Fruit fly (Drosophila melanogaster) whole organism, embryonic: Measurements from ENCODE around the gene Patr-1.
A peak's percentile ranks its signal among the peaks of the same experiment; 100 is the strongest.

Experiments
- Atf-2 ChIP-seq: fragments of 200-800 bp; sonication (Bioruptor generic); optimal IDR thresholded peaks from 2 replicates; lab custom pipeline; 2016; ENCODE audit warnings: missing biosample characterization, missing genetic modification characterization
- B-H1 ChIP-seq: fragments of 200-800 bp; sonication (Bioruptor generic); IDR thresholded peaks from 3 replicates; pipeline ENCODE4 v1.3.6; 2022; ENCODE audit warnings: missing biosample characterization, missing genetic modification characterization
- Bteb2 ChIP-seq: fragments of 200-800 bp; sonication (Bioruptor generic); optimal IDR thresholded peaks from 2 replicates; lab custom pipeline; 2016; ENCODE audit warnings: missing biosample characterization, missing genetic modification characterization
- CG10147 ChIP-seq: fragments of 200-800 bp; sonication (Bioruptor generic); optimal IDR thresholded peaks from 2 replicates; lab custom pipeline; 2019; ENCODE audit warnings: missing biosample characterization, mild to moderate bottlenecking, missing genetic modification characterization, moderate library complexity
- CG16863 ChIP-seq: fragments of 200-800 bp; sonication (Bioruptor generic); optimal IDR thresholded peaks from 3 replicates; lab custom pipeline; 2016; ENCODE audit warnings: missing biosample characterization, missing genetic modification characterization
- CG17328 ChIP-seq: fragments of 200-800 bp; sonication (Bioruptor generic); IDR thresholded peaks from 2 replicates; pipeline ENCODE4 v1.3.6; 2022; ENCODE audit warnings: missing biosample characterization, missing genetic modification characterization
- CG17359 ChIP-seq: fragments of 200-800 bp; sonication (Bioruptor generic); optimal IDR thresholded peaks from 3 replicates; lab custom pipeline; 2018; ENCODE audit warnings: missing biosample characterization, mild to moderate bottlenecking, missing genetic modification characterization, moderate library complexity
- CG17568 ChIP-seq: fragments of 200-800 bp; sonication (Bioruptor generic); optimal IDR thresholded peaks from 2 replicates; lab custom pipeline; 2018; ENCODE audit warnings: missing biosample characterization, mild to moderate bottlenecking, missing genetic modification characterization, moderate library complexity
- CG2875 ChIP-seq: fragments of 200-800 bp; sonication (Bioruptor generic); optimal IDR thresholded peaks from 2 replicates; lab custom pipeline; 2017; ENCODE audit warnings: missing biosample characterization, mild to moderate bottlenecking, missing genetic modification characterization, missing genetic modification reagents
- CG30403 ChIP-seq: fragments of 200-800 bp; sonication (Bioruptor generic); optimal IDR thresholded peaks from 3 replicates; lab custom pipeline; 2016; ENCODE audit warnings: missing biosample characterization, missing genetic modification characterization
- CG33557 ChIP-seq: fragments of 200-800 bp; sonication (Bioruptor generic); optimal IDR thresholded peaks from 2 replicates; lab custom pipeline; 2019; ENCODE audit warnings: missing biosample characterization, mild to moderate bottlenecking, missing genetic modification characterization, moderate library complexity
- CG4424 ChIP-seq: fragments of 200-800 bp; sonication (Bioruptor generic); optimal IDR thresholded peaks from 3 replicates; lab custom pipeline; 2016; ENCODE audit warnings: missing biosample characterization, missing genetic modification characterization
- CG6791 ChIP-seq: fragments of 200-800 bp; sonication (Bioruptor generic); IDR thresholded peaks from 3 replicates; pipeline ENCODE4 v1.3.6; 2022; ENCODE audit warnings: missing biosample characterization, missing genetic modification characterization; ENCODE audit not compliant: partially characterized antibody
- CG7556 ChIP-seq: fragments of 200-800 bp; sonication (Bioruptor generic); optimal IDR thresholded peaks from 2 replicates; lab custom pipeline; 2017; ENCODE audit warnings: missing biosample characterization, mild to moderate bottlenecking, missing genetic modification characterization
- CG7839 ChIP-seq: fragments of 200-800 bp; sonication (Bioruptor generic); optimal IDR thresholded peaks from 3 replicates; lab custom pipeline; 2018; ENCODE audit warnings: missing biosample characterization, mild to moderate bottlenecking, missing genetic modification characterization, moderate library complexity
- CG7987 ChIP-seq: fragments of 200-800 bp; sonication (Bioruptor generic); optimal IDR thresholded peaks from 2 replicates; lab custom pipeline; 2018; ENCODE audit warnings: missing biosample characterization, mild to moderate bottlenecking, missing genetic modification characterization, moderate library complexity
- CG9932 ChIP-seq: fragments of 200-800 bp; sonication (Bioruptor generic); IDR thresholded peaks from 2 replicates; pipeline ENCODE4 v1.3.6; 2022; ENCODE audit warnings: missing biosample characterization, missing genetic modification characterization
- Deaf1 ChIP-seq: fragments of 200-800 bp; optimal IDR thresholded peaks from 3 replicates; lab custom pipeline; 2019; ENCODE audit warnings: missing biosample characterization, mild to moderate bottlenecking, missing genetic modification characterization, moderate library complexity
- E2f2 ChIP-seq: fragments of 200-800 bp; sonication (Bioruptor generic); IDR thresholded peaks from 2 replicates; pipeline ENCODE4 v1.3.6; 2022; ENCODE audit warnings: missing biosample characterization, missing genetic modification characterization
- Fer2 ChIP-seq: fragments of 200-800 bp; sonication (Bioruptor generic); optimal IDR thresholded peaks from 2 replicates; lab custom pipeline; 2018; ENCODE audit warnings: missing biosample characterization, mild to moderate bottlenecking, missing genetic modification characterization, moderate library complexity
- HLH4C ChIP-seq: fragments of 200-800 bp; sonication (Bioruptor generic); IDR thresholded peaks from 3 replicates; pipeline ENCODE4 v1.3.6; 2022; ENCODE audit warnings: missing biosample characterization, missing genetic modification characterization; ENCODE audit not compliant: partially characterized antibody
- HLH54F ChIP-seq: fragments of 200-800 bp; sonication (Bioruptor generic); optimal IDR thresholded peaks from 3 replicates; lab custom pipeline; 2016; ENCODE audit warnings: missing biosample characterization, missing genetic modification characterization
- Mrtf ChIP-seq: fragments of 200-800 bp; sonication (Bioruptor generic); IDR thresholded peaks from 3 replicates; pipeline ENCODE4 v1.3.6; 2022; ENCODE audit warnings: missing biosample characterization, missing genetic modification characterization
- Myb ChIP-seq: fragments of 200-800 bp; sonication (Bioruptor generic); optimal IDR thresholded peaks from 2 replicates; lab custom pipeline; 2016; ENCODE audit warnings: missing biosample characterization, missing genetic modification characterization
- NC2β ChIP-seq: fragments of 200-800 bp; sonication (Bioruptor generic); optimal IDR thresholded peaks from 2 replicates; lab custom pipeline; 2016; ENCODE audit warnings: missing biosample characterization, missing genetic modification characterization
- Oli ChIP-seq: fragments of 200-800 bp; sonication (Bioruptor generic); optimal IDR thresholded peaks from 2 replicates; lab custom pipeline; 2018; ENCODE audit warnings: missing biosample characterization, mild to moderate bottlenecking, missing genetic modification characterization, moderate library complexity
- Pdp1 ChIP-seq, 2 experiments: fragments of 200-800 bp; sonication (Bioruptor generic); optimal IDR thresholded peaks; 3 replicates each; lab custom pipeline; 2016; ENCODE audit warnings: missing biosample characterization in 2 of 2, missing genetic modification characterization in 2 of 2, mild to moderate bottlenecking in 1 of 2, moderate library complexity in 1 of 2
- Ravus ChIP-seq: fragments of 200-800 bp; sonication (Bioruptor generic); IDR thresholded peaks from 2 replicates; pipeline ENCODE4 v1.3.6; 2022; ENCODE audit warnings: missing biosample characterization, missing genetic modification characterization
- Sin3A ChIP-seq: fragments of >200 bp; optimal IDR thresholded peaks from 2 replicates; lab custom pipeline; 2018
- cato ChIP-seq: fragments of 200-800 bp; sonication (Bioruptor generic); optimal IDR thresholded peaks from 2 replicates; lab custom pipeline; 2016; ENCODE audit warnings: missing biosample characterization, missing genetic modification characterization, borderline replicate concordance
- chinmo ChIP-seq: fragments of 200-800 bp; sonication (Bioruptor generic); IDR thresholded peaks from 4 replicates; pipeline ENCODE4 v1.3.6; 2022; ENCODE audit warnings: missing biosample characterization, missing genetic modification characterization; ENCODE audit not compliant: partially characterized antibody
- ci ChIP-seq: fragments of 200-800 bp; sonication (Bioruptor generic); IDR thresholded peaks from 3 replicates; pipeline ENCODE4 v1.3.6; 2022; ENCODE audit warnings: missing biosample characterization, missing genetic modification characterization
- ind ChIP-seq: fragments of 200-800 bp; sonication (Bioruptor generic); optimal IDR thresholded peaks from 3 replicates; lab custom pipeline; 2016; ENCODE audit warnings: missing biosample characterization, missing genetic modification characterization
- inv ChIP-seq: fragments of 200-800 bp; sonication (Bioruptor generic); IDR thresholded peaks from 2 replicates; pipeline ENCODE4 v1.3.6; 2022; ENCODE audit warnings: missing biosample characterization, missing genetic modification characterization; ENCODE audit not compliant: partially characterized antibody
- knrl ChIP-seq: fragments of 200-800 bp; sonication (Bioruptor generic); IDR thresholded peaks from 3 replicates; pipeline ENCODE4 v1.3.6; 2022; ENCODE audit warnings: missing biosample characterization, missing genetic modification characterization; ENCODE audit not compliant: partially characterized antibody
- lilli ChIP-seq: fragments of 200-800 bp; sonication (Bioruptor generic); optimal IDR thresholded peaks from 3 replicates; lab custom pipeline; 2016; ENCODE audit warnings: missing biosample characterization, missing genetic modification characterization
- lov ChIP-seq, 2 experiments: fragments of 200-800 bp in 1 of 2; fragments of >200 bp in 1 of 2; sonication (Bioruptor generic) in 1 of 2; IDR thresholded peaks in 1 of 2; optimal IDR thresholded peaks in 1 of 2; 2 replicates in 1 of 2; 3 replicates in 1 of 2; pipeline versions ENCODE4 v1.3.6 to Lab custom; 2017 to 2022; ENCODE audit warnings: missing biosample characterization in 1 of 2, missing genetic modification characterization in 1 of 2
- luna ChIP-seq: fragments of 200-800 bp; sonication (Bioruptor generic); optimal IDR thresholded peaks from 2 replicates; lab custom pipeline; 2016; ENCODE audit warnings: missing biosample characterization, missing genetic modification characterization
- mld ChIP-seq: fragments of 200-800 bp; sonication (Bioruptor generic); IDR thresholded peaks from 3 replicates; pipeline ENCODE4 v1.3.6; 2022; ENCODE audit warnings: missing biosample characterization, missing genetic modification characterization; ENCODE audit not compliant: partially characterized antibody
- nom ChIP-seq: fragments of 200-800 bp; sonication (Bioruptor generic); optimal IDR thresholded peaks from 2 replicates; lab custom pipeline; 2017; ENCODE audit warnings: missing biosample characterization, missing genetic modification characterization, mild to moderate bottlenecking, moderate library complexity, missing genetic modification reagents
- pho ChIP-seq: fragments of 200-800 bp; sonication (Bioruptor generic); optimal IDR thresholded peaks from 2 replicates; lab custom pipeline; 2016; ENCODE audit warnings: missing biosample characterization, missing genetic modification characterization
- phol ChIP-seq: fragments of 200-800 bp; sonication (Bioruptor generic); optimal IDR thresholded peaks from 3 replicates; lab custom pipeline; 2018; ENCODE audit warnings: missing biosample characterization, mild to moderate bottlenecking, missing genetic modification characterization, moderate library complexity
- repo ChIP-seq: fragments of 200-800 bp; sonication (Bioruptor generic); optimal IDR thresholded peaks from 2 replicates; lab custom pipeline; 2016; ENCODE audit warnings: missing biosample characterization, missing genetic modification characterization
- shn ChIP-seq: fragments of 200-800 bp; sonication (Bioruptor generic); optimal IDR thresholded peaks from 3 replicates; lab custom pipeline; 2016; ENCODE audit warnings: missing biosample characterization, missing genetic modification characterization
- toy ChIP-seq: fragments of 200-800 bp; sonication (Bioruptor generic); IDR thresholded peaks from 2 replicates; pipeline ENCODE4 v1.3.6; 2022; ENCODE audit warnings: missing biosample characterization, missing genetic modification characterization
- tup ChIP-seq: fragments of 200-800 bp; sonication (Bioruptor generic); optimal IDR thresholded peaks from 2 replicates; lab custom pipeline; 2016; ENCODE audit warnings: missing biosample characterization, mild to moderate bottlenecking, missing genetic modification characterization, moderate library complexity
- unpg ChIP-seq: fragments of 200-800 bp; sonication (Bioruptor generic); optimal IDR thresholded peaks from 3 replicates; lab custom pipeline; 2018; ENCODE audit warnings: missing biosample characterization, mild to moderate bottlenecking, missing genetic modification characterization, moderate library complexity
- zen ChIP-seq: fragments of 200-800 bp; sonication (Bioruptor generic); optimal IDR thresholded peaks from 3 replicates; lab custom pipeline; 2018; ENCODE audit warnings: missing biosample characterization, mild to moderate bottlenecking, missing genetic modification characterization, moderate library complexity
- zen2 ChIP-seq: fragments of 200-800 bp; sonication (Bioruptor generic); IDR thresholded peaks from 3 replicates; pipeline ENCODE4 v1.3.6; 2022; ENCODE audit warnings: missing biosample characterization, missing genetic modification characterization; ENCODE audit not compliant: partially characterized antibody

Gene Patr-1

dm6 chr3R:17079859-17080255 lies 36.5 kb downstream of the Patr-1 start, which contains the start of the genes Keap1 and kuk (continued):
- TF ChIP-seq chinmo (GFP tag; lab: Robert Waterston, UW) (no peak), repo (GFP tag; lab: Kevin White, UChicago) (peak; percentile 27), knrl (peak; percentile 93), CG4424 (GFP tag; lab: Kevin White, UChicago) (peak; percentile 30), ci (GFP tag; lab: Robert Waterston, UW) (peak; percentile 64), CG17328 (GFP tag; lab: Robert Waterston, UW) (peak; percentile 38; the same call in 1 of the 2 replicates), HLH54F (GFP tag; lab: Kevin White, UChicago) (peak; percentile 73), shn (GFP tag; lab: Kevin White, UChicago) (peak; percentile 74), pho (peak; percentile 57), E2f2 (peak; percentile 64), zen2 (no peak; the same call in 2 of the 3 replicates), CG7839 (peak; percentile 13), Bteb2 (GFP tag; lab: Kevin White, UChicago) (peak; percentile 49), phol (tag; lab: Kevin White, UChicago) (peak; percentile 25), CG2875 (GFP tag; lab: Kevin White, UChicago) (peak; percentile 12), CG9932 (GFP tag; lab: Robert Waterston, UW) (peak; percentile 74), Fer2 (tag; lab: Kevin White, UChicago) (peak; percentile 46), CG33557 (GFP tag; lab: Kevin White, UChicago) (no peak), CG7987 (GFP tag; lab: Kevin White, UChicago) (no peak), CG10147 (no peak), NC2β (peak; percentile 67), Atf-2 (peak; percentile 27), luna (GFP tag; lab: Kevin White, UChicago) (peak; percentile 35), Oli (tag; lab: Kevin White, UChicago) (peak; percentile 3), unpg (GFP tag; lab: Kevin White, UChicago) (peak; percentile 26), HLH4C (GFP tag; lab: Robert Waterston, UW) (peak; percentile 64), lilli (peak; percentile 79), inv (GFP tag; lab: Robert Waterston, UW) (peak; percentile 88), cato (GFP tag; lab: Kevin White, UChicago) (peak; percentile 21), Myb (peak; percentile 92), toy (GFP tag; lab: Robert Waterston, UW) (no peak), Sin3A (lab: Kevin White, UChicago) (peak; percentile 85), CG6791 (GFP tag; lab: Robert Waterston, UW) (peak; percentile 75), lov (optimal IDR thresholded peaks at IDR 0.05; lab: Kevin White, UChicago) (no peak), lov (GFP tag; IDR thresholded peaks at IDR 0.05; lab: Robert Waterston, UW) (no peak), mld (GFP tag; lab: Robert Waterston, UW) (0 out of 3 replicates have a peak, but pooled peaks have one; percentile 49), tup (GFP tag; lab: Kevin White, UChicago) (peak; percentile 23), ind (GFP tag; lab: Kevin White, UChicago) (peak; percentile 49), CG30403 (peak; percentile 73), Pdp1 (GFP tag; optimal IDR thresholded peaks at IDR 0.05; lab: Kevin White, UChicago) (peak; percentile 58 to 82), Deaf1 (tag; lab: Kevin White, UChicago) (no peak), CG16863 (peak; percentile 23), nom (GFP tag; lab: Kevin White, UChicago) (no peak), CG17568 (GFP tag; lab: Kevin White, UChicago) (no peak), CG17359 (peak; percentile 99), Ravus (no peak), CG7556 (GFP tag; lab: Kevin White, UChicago) (no peak), zen (peak; percentile 34), Mrtf (GFP tag; lab: Robert Waterston, UW) (no peak), B-H1 (GFP tag; lab: Robert Waterston, UW) (peak; percentile 13; the same call in 1 of the 3 replicates)
